Fruit fly (Drosophila melanogaster): ENCODE results near the gene CG17097.

DNA sequence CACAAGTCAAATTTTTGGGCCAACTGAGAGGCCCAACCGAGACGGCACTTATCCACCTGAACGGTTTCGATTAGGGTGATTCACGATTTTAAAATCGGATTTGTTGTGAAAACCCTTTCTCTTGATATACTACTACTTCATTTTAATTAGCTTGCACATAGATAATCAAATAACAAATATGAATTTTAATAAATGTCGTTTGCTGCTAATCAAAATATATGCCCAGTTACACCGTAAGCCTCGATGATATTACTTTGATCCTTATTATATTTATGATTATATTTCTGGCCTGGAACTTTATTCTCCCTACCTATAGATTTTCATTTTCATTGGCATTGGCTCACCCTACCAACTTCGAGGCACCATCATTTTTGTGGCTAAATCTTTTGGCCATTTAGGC lies 30.3 kb upstream of the CG17097 start:
- no peak for TF ChIP-seq CG8478 (optimal IDR thresholded peaks at IDR 0.05)
- TF ChIP-seq CTCF (optimal IDR thresholded peaks at IDR 0.05): no peak

Data from S2 (cell line).